Worm (Caenorhabditis elegans): ENCODE results near the gene cblc-1.

- TF ChIP-seq nhr-28 (tag; optimal IDR thresholded peaks at IDR 0.05) (no peak), ztf-11 (tag; optimal IDR thresholded peaks at IDR 0.05) (no peak), mdl-1 (tag; optimal IDR thresholded peaks at IDR 0.05) (no peak), aly-2 (tag; optimal IDR thresholded peaks at IDR 0.05) (no peak), Y116A8C.19 (tag; optimal IDR thresholded peaks at IDR 0.05; ENCODE audit: borderline replicate concordance) (no peak), pax-3 (tag; optimal IDR thresholded peaks at IDR 0.05) (no peak), nhr-76 (tag; optimal IDR thresholded peaks at IDR 0.05) (no peak), hpl-2 (GFP tag; optimal IDR thresholded peaks at IDR 0.05) (no peak)
Observed at ce11 chrII:4954099-4954959, 13.4 kb upstream of the cblc-1 start.

Measured in whole organism, L1 larva.